Worm (Caenorhabditis elegans) whole organism, L4 larva: ENCODE results near the gene skr-9.

Experiments used
- Y105C5A.15 ChIP-seq: fragments of 200-800 bp; sonication (Bioruptor generic); IDR thresholded peaks from 2 replicates; pipeline ENCODE4 v1.3.6; 2022; ENCODE audit warnings: missing genetic modification characterization, missing compliant biosample characterization
- ZK546.5 ChIP-seq, 2 experiments: sonication (generic microtip); optimal IDR thresholded peaks; 2 replicates each; lab custom pipeline; 2017; ENCODE audit warnings: missing biosample characterization in 2 of 2, missing genetic modification characterization in 2 of 2
- aha-1 ChIP-seq: fragments of 150-350 bp; peaks from one replicate; lab custom pipeline; 2014; ENCODE audit warnings: missing biosample characterization, missing genetic modification characterization
- lin-1 ChIP-seq: fragments of 200-800 bp; sonication (Bioruptor generic); IDR thresholded peaks from 2 replicates; pipeline ENCODE4 v1.3.6; 2022; ENCODE audit warnings: missing genetic modification reagents, missing genetic modification characterization, missing compliant biosample characterization
- nhr-10 ChIP-seq: fragments of 150-350 bp; optimal IDR thresholded peaks from 2 replicates; lab custom pipeline; 2014; ENCODE audit warnings: missing biosample characterization, missing genetic modification characterization
- nhr-11 ChIP-seq: fragments of 150-350 bp; optimal IDR thresholded peaks from 2 replicates; lab custom pipeline; 2014; ENCODE audit warnings: missing biosample characterization, missing genetic modification characterization
- php-3 ChIP-seq: fragments of 200-800 bp; sonication (Bioruptor generic); IDR thresholded peaks from 2 replicates; pipeline ENCODE4 v1.3.6; 2022; ENCODE audit warnings: missing genetic modification reagents, missing genetic modification characterization, missing compliant biosample characterization
- zip-11 ChIP-seq: fragments of 200-800 bp; sonication (Bioruptor generic); IDR thresholded peaks from 2 replicates; pipeline ENCODE4 v1.3.6; 2022; ENCODE audit warnings: missing genetic modification characterization, missing compliant biosample characterization

skr-9 gene

ce11 chrIV:17210754-17211153 lies 47.4 kb downstream of the skr-9 start:
- TF ChIP-seq lin-1 (GFP tag; lab: Robert Waterston, UW) (no peak), zip-11 (GFP tag; lab: Robert Waterston, UW) (no peak), Y105C5A.15 (GFP tag; lab: Robert Waterston, UW) (no peak), nhr-10 (tag; lab: Kevin White, UChicago) (no peak), php-3 (GFP tag; lab: Robert Waterston, UW) (no peak), ZK546.5 (tag; optimal IDR thresholded peaks at IDR 0.05; lab: Kevin White, UChicago) (no peak), nhr-11 (no peak), aha-1 (tag; lab: Kevin White, UChicago) (peak; percentile 72)
